Worm (Caenorhabditis elegans) whole organism, L4 larva: ENCODE data around the gene C06E4.2.

Experiments used
- D1046.2 ChIP-seq: fragments of 200-800 bp; sonication (Bioruptor generic); IDR thresholded peaks from 2 replicates; pipeline ENCODE4 v1.3.6; 2022; ENCODE audit warnings: missing genetic modification characterization, missing compliant biosample characterization
- F10B5.3 ChIP-seq: sonication (generic microtip); optimal IDR thresholded peaks from 2 replicates; lab custom pipeline; 2016; ENCODE audit warnings: mild to moderate bottlenecking, missing genetic modification characterization, missing compliant biosample characterization
- F44E2.7 ChIP-seq: fragments of 200-800 bp; sonication (Bioruptor generic); IDR thresholded peaks from 2 replicates; pipeline ENCODE4 v2.1.2; 2022; ENCODE audit warnings: missing genetic modification characterization, missing compliant biosample characterization
- F49E8.2 ChIP-seq: sonication (generic microtip); optimal IDR thresholded peaks from 2 replicates; lab custom pipeline; 2016; ENCODE audit warnings: missing compliant biosample characterization, mild to moderate bottlenecking, missing genetic modification characterization, borderline replicate concordance
- T20F7.1 ChIP-seq: fragments of 200-800 bp; sonication (Bioruptor generic); optimal IDR thresholded peaks from 2 replicates; lab custom pipeline; 2018; ENCODE audit warnings: mild to moderate bottlenecking, missing genetic modification characterization, missing compliant biosample characterization
- Y48G9A.11 ChIP-seq: fragments of 200-800 bp; sonication (Bioruptor generic); IDR thresholded peaks from 2 replicates; pipeline ENCODE4 v1.3.6; 2022; ENCODE audit warnings: missing genetic modification reagents, missing genetic modification characterization, missing compliant biosample characterization
- Y5F2A.4 ChIP-seq: fragments of 200-800 bp; sonication (Bioruptor generic); optimal IDR thresholded peaks from 2 replicates; lab custom pipeline; 2018; ENCODE audit warnings: mild to moderate bottlenecking, missing genetic modification characterization, missing compliant biosample characterization
- Y75B8A.6 ChIP-seq: fragments of 200-800 bp; sonication (Bioruptor generic); IDR thresholded peaks from 2 replicates; pipeline ENCODE4 v1.3.6; 2022; ENCODE audit warnings: missing genetic modification reagents, missing genetic modification characterization, missing compliant biosample characterization
- aha-1 ChIP-seq: fragments of 150-350 bp; peaks from one replicate; lab custom pipeline; 2014; ENCODE audit warnings: missing biosample characterization, missing genetic modification characterization
- arid-1 ChIP-seq: fragments of 200-800 bp; sonication (Bioruptor generic); conservative IDR thresholded peaks from 2 replicates; pipeline ENCODE4 v1.3.6; 2022; ENCODE audit warnings: missing genetic modification reagents, missing genetic modification characterization, missing compliant biosample characterization
- ceh-28 ChIP-seq: fragments of 150-350 bp; optimal IDR thresholded peaks from 2 replicates; lab custom pipeline; 2014; ENCODE audit warnings: missing biosample characterization, missing genetic modification reagents, missing genetic modification characterization
- ceh-32 ChIP-seq: sonication (generic microtip); optimal IDR thresholded peaks from 2 replicates; lab custom pipeline; 2016; ENCODE audit warnings: mild to moderate bottlenecking, missing genetic modification characterization, missing compliant biosample characterization; ENCODE audit not compliant: poor library complexity
- ceh-82 ChIP-seq: sonication (generic microtip); optimal IDR thresholded peaks from 2 replicates; lab custom pipeline; 2017; ENCODE audit warnings: missing biosample characterization, missing genetic modification characterization
- daf-12 ChIP-seq: fragments of 150-350 bp; optimal IDR thresholded peaks from 2 replicates; lab custom pipeline; 2014; ENCODE audit warnings: missing biosample characterization, missing genetic modification reagents, missing genetic modification characterization
- dmd-9 ChIP-seq: fragments of 200-800 bp; sonication (Bioruptor generic); IDR thresholded peaks from 2 replicates; pipeline ENCODE4 v1.3.6; 2022; ENCODE audit warnings: missing genetic modification reagents, missing genetic modification characterization, missing compliant biosample characterization
- egl-43 ChIP-seq: fragments of 200-800 bp; sonication (Bioruptor generic); IDR thresholded peaks from 2 replicates; pipeline ENCODE4 v1.3.6; 2022; ENCODE audit warnings: missing genetic modification reagents, missing genetic modification characterization, missing compliant biosample characterization
- fos-1 ChIP-seq: fragments of 150-350 bp; optimal IDR thresholded peaks from 2 replicates; lab custom pipeline; 2014; ENCODE audit warnings: missing biosample characterization, missing genetic modification characterization
- gei-8 ChIP-seq: fragments of 200-800 bp; sonication (Bioruptor generic); optimal IDR thresholded peaks from 2 replicates; lab custom pipeline; 2018; ENCODE audit warnings: mild to moderate bottlenecking, missing genetic modification characterization, missing compliant biosample characterization
- hmg-1.1 ChIP-seq: fragments of 200-800 bp; sonication (Bioruptor generic); IDR thresholded peaks from 2 replicates; pipeline ENCODE4 v1.3.6; 2022; ENCODE audit warnings: missing genetic modification reagents, missing genetic modification characterization, missing compliant biosample characterization
- lin-38 ChIP-seq: fragments of 200-800 bp; sonication (Bioruptor generic); IDR thresholded peaks from 2 replicates; pipeline ENCODE4 v1.3.6; 2022; ENCODE audit warnings: missing genetic modification reagents, missing genetic modification characterization, missing compliant biosample characterization
- lir-3 ChIP-seq: sonication (generic microtip); optimal IDR thresholded peaks from 2 replicates; lab custom pipeline; 2016; ENCODE audit warnings: mild to moderate bottlenecking, missing genetic modification characterization, missing compliant biosample characterization
- mdl-1 ChIP-seq, 2 experiments: fragments of 150-350 bp in 1 of 2; sonication (generic microtip) in 1 of 2; optimal IDR thresholded peaks; 2 replicates each; lab custom pipeline; 2014 to 2017; ENCODE audit warnings: missing biosample characterization in 2 of 2, missing genetic modification characterization in 2 of 2
- mdt-29 ChIP-seq: fragments of 200-800 bp; sonication (Bioruptor generic); IDR thresholded peaks from 2 replicates; pipeline ENCODE4 v1.3.6; 2022; ENCODE audit warnings: missing genetic modification reagents, missing genetic modification characterization, missing compliant biosample characterization
- mep-1 ChIP-seq: fragments of 150-350 bp; sonication (generic microtip); optimal IDR thresholded peaks from 3 replicates; lab custom pipeline; 2014; ENCODE audit warnings: missing biosample characterization, missing genetic modification characterization
- nhr-28 ChIP-seq: fragments of 150-350 bp; optimal IDR thresholded peaks from 2 replicates; lab custom pipeline; 2014; ENCODE audit warnings: missing biosample characterization, missing genetic modification characterization
- nhr-77 ChIP-seq: fragments of 150-350 bp; optimal IDR thresholded peaks from 2 replicates; lab custom pipeline; 2014; ENCODE audit warnings: missing biosample characterization, missing genetic modification characterization
- saeg-2 ChIP-seq: fragments of 200-800 bp; sonication (Bioruptor generic); IDR thresholded peaks from 2 replicates; pipeline ENCODE4 v1.3.6; 2022; ENCODE audit warnings: missing genetic modification reagents, missing genetic modification characterization, missing compliant biosample characterization
- sdz-12 ChIP-seq: fragments of 200-800 bp; sonication (Bioruptor generic); optimal IDR thresholded peaks from 2 replicates; lab custom pipeline; 2018; ENCODE audit warnings: mild to moderate bottlenecking, missing genetic modification characterization, missing compliant biosample characterization
- set-16 ChIP-seq: fragments of 200-800 bp; sonication (Bioruptor generic); IDR thresholded peaks from 2 replicates; pipeline ENCODE4 v1.3.6; 2022; ENCODE audit warnings: missing genetic modification reagents, missing genetic modification characterization, missing compliant biosample characterization
- snpc-1.2 ChIP-seq: fragments of 200-800 bp; sonication (Bioruptor generic); IDR thresholded peaks from 2 replicates; pipeline ENCODE4 v1.3.6; 2022; ENCODE audit warnings: missing genetic modification reagents, missing genetic modification characterization, missing compliant biosample characterization
- unc-62 ChIP-seq, 3 experiments: fragments of 150-350 bp in 1 of 3; sonication (generic microtip); optimal IDR thresholded peaks in 2 of 3; peaks in 1 of 3; 1 replicate in 1 of 3; 2 replicates in 2 of 3; lab custom pipeline; 2014 to 2017; ENCODE audit warnings: missing biosample characterization in 3 of 3, missing genetic modification characterization in 3 of 3, missing genetic modification reagents in 3 of 3, missing genotype in 1 of 3
- zfp-2 ChIP-seq: sonication (generic microtip); optimal IDR thresholded peaks from 2 replicates; lab custom pipeline; 2016; ENCODE audit warnings: mild to moderate bottlenecking, missing genetic modification characterization, missing compliant biosample characterization

The C06E4.2 gene

ce11 chrIV:7310410-7310809 is 33.6 kb downstream of the C06E4.2 start, which contains the start of gene grl-4:
TSS of gene grl-4 (minus strand) at chrIV:7310760.
- TF ChIP-seq saeg-2 (GFP tag; lab: Robert Waterston, UW) (0 out of 2 replicates have a peak, but pooled peaks have one; percentile 35), set-16 (peak; percentile 81; the same call in 1 of the 2 replicates), egl-43 (peak; percentile 55; the same call in 1 of the 2 replicates), sdz-12 (GFP tag; lab: Kevin White, UChicago) (no peak), Y75B8A.6 (GFP tag; lab: Robert Waterston, UW) (no peak), nhr-28 (tag; lab: Kevin White, UChicago) (no peak), D1046.2 (GFP tag; lab: Robert Waterston, UW) (no peak), Y5F2A.4 (no peak), lir-3 (tag; lab: Kevin White, UChicago) (no peak), fos-1 (no peak)

DNA sequence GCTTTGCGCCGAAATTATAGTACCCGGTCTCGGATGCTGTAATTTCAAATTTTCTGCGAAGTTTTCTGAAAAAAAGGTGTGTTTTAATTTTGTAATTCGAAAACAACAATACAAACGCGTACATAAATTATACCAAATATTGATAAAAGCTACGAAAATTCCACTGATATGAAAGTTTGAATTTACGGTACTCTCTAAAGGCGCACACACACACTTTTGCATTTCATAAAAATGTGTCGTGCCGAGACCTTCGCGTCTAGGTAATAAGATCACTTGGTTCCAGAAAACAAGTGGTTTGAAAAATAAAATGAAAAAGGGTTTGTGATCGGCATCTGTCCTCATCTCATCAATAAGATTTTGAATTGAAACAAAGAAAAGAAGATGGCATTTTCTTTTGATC is 34.1 kb downstream of the C06E4.2 start:
- TF ChIP-seq dmd-9 (GFP tag; lab: Robert Waterston, UW) (no peak), F10B5.3 (tag; lab: Kevin White, UChicago) (no peak), aha-1 (tag; lab: Kevin White, UChicago) (peak; percentile 97), zfp-2 (tag; lab: Kevin White, UChicago) (no peak), nhr-77 (tag; lab: Kevin White, UChicago) (no peak), ceh-82 (tag; lab: Kevin White, UChicago) (no peak), unc-62 (GFP tag; optimal IDR thresholded peaks at IDR 0.05 in 1 of 2; lab: Kevin White, UChicago) (peak in 1 of 2 experiments; percentile 50), unc-62 (tag; optimal IDR thresholded peaks at IDR 0.05; lab: Kevin White, UChicago) (no peak), daf-12 (no peak), hmg-1.1 (no peak), lin-38 (GFP tag; lab: Robert Waterston, UW) (no peak), ceh-32 (tag; lab: Kevin White, UChicago) (no peak), T20F7.1 (GFP tag; lab: Kevin White, UChicago) (no peak)

DNA sequence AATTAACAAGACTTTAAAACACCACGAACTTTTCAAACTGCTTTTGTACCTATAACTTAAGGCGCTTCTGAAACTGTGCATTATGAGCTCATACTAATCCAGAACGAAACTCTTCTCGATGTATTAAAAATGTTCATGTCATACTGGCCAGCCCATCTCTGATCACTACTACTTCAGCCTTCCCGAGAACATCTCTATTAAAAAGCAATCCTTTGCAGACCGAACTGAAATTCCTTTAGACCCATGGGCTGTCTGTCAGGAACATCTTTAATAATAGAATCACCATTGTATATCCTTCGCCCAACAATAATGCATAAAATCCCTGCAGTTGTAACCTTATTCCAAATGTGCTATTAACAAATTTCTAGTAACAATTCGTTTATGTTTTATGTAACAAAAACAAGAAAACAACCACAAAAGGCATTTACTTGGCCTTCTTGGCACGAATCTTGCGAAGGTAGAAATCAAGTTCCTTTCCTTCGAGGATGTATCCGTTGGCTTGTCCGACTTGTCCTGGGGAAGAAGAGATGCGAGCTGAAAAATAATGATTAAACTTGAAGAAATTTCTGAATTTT is 35.9 kb downstream of the C06E4.2 start:
- TF ChIP-seq snpc-1.2 (peak; percentile 73), dmd-9 (GFP tag; lab: Robert Waterston, UW) (no peak), aha-1 (tag; lab: Kevin White, UChicago) (peak; percentile 74), F49E8.2 (tag; lab: Kevin White, UChicago) (no peak), mep-1 (no peak), Y48G9A.11 (GFP tag; lab: Robert Waterston, UW) (0 out of 2 replicates have a peak, but pooled peaks have one; percentile 16), unc-62 (GFP tag; optimal IDR thresholded peaks at IDR 0.05 in 1 of 2; lab: Kevin White, UChicago) (peak in 1 of 2 experiments; percentile 52), unc-62 (tag; optimal IDR thresholded peaks at IDR 0.05; lab: Kevin White, UChicago) (no peak), nhr-77 (tag; lab: Kevin White, UChicago) (no peak), ceh-28 (tag; lab: Kevin White, UChicago) (no peak), mdt-29 (no peak), arid-1 (GFP tag; lab: Robert Waterston, UW) (no peak), D1046.2 (GFP tag; lab: Robert Waterston, UW) (no peak), mdl-1 (tag; optimal IDR thresholded peaks at IDR 0.05; lab: Kevin White, UChicago) (no peak)
- TF ChIP-seq, all 104 proteins: peak for 4

DNA sequence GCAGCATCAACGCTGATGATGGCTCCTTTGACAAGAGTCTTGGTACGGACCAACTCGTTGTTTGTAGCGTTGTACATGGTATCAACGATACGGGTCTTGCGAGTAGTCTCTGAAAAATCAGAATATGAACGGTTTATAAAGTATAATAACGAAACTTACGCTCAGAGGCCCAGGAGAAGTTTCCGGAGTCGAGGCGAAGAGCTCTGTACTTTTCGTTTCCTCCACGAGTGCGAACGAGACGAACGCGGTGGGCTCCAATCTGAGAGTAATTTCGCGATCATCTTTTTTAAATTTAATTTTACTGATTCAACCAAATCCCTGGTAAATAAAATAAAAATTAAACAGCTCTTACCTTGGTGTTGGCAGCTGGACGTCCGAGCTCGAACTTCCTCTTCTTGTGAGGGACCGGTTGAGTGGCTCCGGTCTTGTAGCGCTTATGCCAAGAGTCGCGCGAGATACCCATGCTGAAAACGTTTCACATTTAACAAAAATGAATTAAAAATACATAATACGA is 36.7 kb downstream of the C06E4.2 start, which contains the start of gene rps-8:
rps-8 (minus strand) TSS at position 464 of the 514 bp plus-strand sequence.
- TF ChIP-seq gei-8 (GFP tag; lab: Kevin White, UChicago) (no peak), F44E2.7 (GFP tag; lab: Robert Waterston, UW) (0 out of 2 replicates have a peak, but pooled peaks have one; percentile 23), arid-1 (GFP tag; lab: Robert Waterston, UW) (0 out of 2 replicates have a peak, but pooled peaks have one; percentile 3), aha-1 (tag; lab: Kevin White, UChicago) (peak; percentile 90)
